Fruit fly (Drosophila melanogaster) whole organism, embryonic: Measurements from ENCODE around the gene armi.

Experiments used
- Adf1 ChIP-seq: fragments of 200-800 bp; sonication (Bioruptor generic); IDR thresholded peaks from 2 replicates; pipeline ENCODE4 v1.3.6; 2022; ENCODE audit warnings: missing biosample characterization, missing genetic modification characterization
- BEAF-32 ChIP-seq: fragments of 200-800 bp; sonication (Bioruptor generic); optimal IDR thresholded peaks from 3 replicates; lab custom pipeline; 2017; ENCODE audit warnings: missing biosample characterization, missing genetic modification characterization, mild to moderate bottlenecking, moderate library complexity, missing genetic modification reagents
- BtbVII ChIP-seq: fragments of 200-800 bp; sonication (Bioruptor generic); optimal IDR thresholded peaks from 3 replicates; lab custom pipeline; 2017; ENCODE audit warnings: missing biosample characterization, mild to moderate bottlenecking, missing genetic modification characterization
- CG10462 ChIP-seq: fragments of 200-800 bp; sonication (Bioruptor generic); optimal IDR thresholded peaks from 2 replicates; lab custom pipeline; 2016; ENCODE audit warnings: missing biosample characterization, missing genetic modification characterization
- CG10959 ChIP-seq: fragments of 200-800 bp; sonication (Bioruptor generic); IDR thresholded peaks from 2 replicates; pipeline ENCODE4 v1.3.6; 2022; ENCODE audit warnings: missing biosample characterization, missing genetic modification characterization
- CG13424 ChIP-seq: fragments of 200-800 bp; sonication (Bioruptor generic); optimal IDR thresholded peaks from 2 replicates; lab custom pipeline; 2019; ENCODE audit warnings: missing biosample characterization, mild to moderate bottlenecking, missing genetic modification characterization, moderate library complexity
- CG15073 ChIP-seq: fragments of 200-800 bp; sonication (Bioruptor generic); optimal IDR thresholded peaks from 2 replicates; lab custom pipeline; 2016; ENCODE audit warnings: missing biosample characterization, missing genetic modification characterization
- CG1529 ChIP-seq: fragments of 200-800 bp; sonication (Bioruptor generic); optimal IDR thresholded peaks from 3 replicates; lab custom pipeline; 2018; ENCODE audit warnings: missing biosample characterization, missing genetic modification characterization
- CG18011 ChIP-seq: fragments of 200-800 bp; sonication (Bioruptor generic); optimal IDR thresholded peaks from 2 replicates; lab custom pipeline; 2017; ENCODE audit warnings: missing biosample characterization, missing genetic modification characterization, mild to moderate bottlenecking, moderate library complexity, missing genotype
- CG2129 ChIP-seq: fragments of 200-800 bp; sonication (Bioruptor generic); IDR thresholded peaks from 2 replicates; pipeline ENCODE4 v1.3.6; 2022; ENCODE audit warnings: missing biosample characterization, missing genetic modification characterization; ENCODE audit not compliant: partially characterized antibody
- CG2678 ChIP-seq: fragments of 200-800 bp; sonication (Bioruptor generic); optimal IDR thresholded peaks from 3 replicates; lab custom pipeline; 2019; ENCODE audit warnings: missing biosample characterization, mild to moderate bottlenecking, missing genetic modification characterization, moderate library complexity
- CG2712 ChIP-seq: fragments of 200-800 bp; optimal IDR thresholded peaks from 3 replicates; lab custom pipeline; 2019; ENCODE audit warnings: missing biosample characterization, mild to moderate bottlenecking, missing genetic modification characterization, moderate library complexity
- CG4424 ChIP-seq: fragments of 200-800 bp; sonication (Bioruptor generic); optimal IDR thresholded peaks from 3 replicates; lab custom pipeline; 2016; ENCODE audit warnings: missing biosample characterization, missing genetic modification characterization
- CG6813 ChIP-seq: fragments of 200-800 bp; sonication (Bioruptor generic); optimal IDR thresholded peaks from 2 replicates; lab custom pipeline; 2017; ENCODE audit warnings: missing biosample characterization, missing genetic modification characterization, mild to moderate bottlenecking, moderate library complexity, missing genetic modification reagents
- CG8089 ChIP-seq: fragments of 200-800 bp; sonication (Bioruptor generic); optimal IDR thresholded peaks from 3 replicates; lab custom pipeline; 2016; ENCODE audit warnings: missing biosample characterization, missing genetic modification characterization
- CG8478 ChIP-seq: fragments of >200 bp; optimal IDR thresholded peaks from 2 replicates; lab custom pipeline; 2018
- CG9215 ChIP-seq: fragments of 200-800 bp; sonication (Bioruptor generic); IDR thresholded peaks from 2 replicates; pipeline ENCODE4 v1.3.6; 2022; ENCODE audit warnings: missing biosample characterization, missing genetic modification characterization
- CG9817 ChIP-seq: fragments of 200-800 bp; sonication (Bioruptor generic); optimal IDR thresholded peaks from 2 replicates; lab custom pipeline; 2018; ENCODE audit warnings: missing biosample characterization, mild to moderate bottlenecking, missing genetic modification characterization, moderate library complexity
- Dad ChIP-seq: fragments of 200-800 bp; sonication (Bioruptor generic); optimal IDR thresholded peaks from 3 replicates; lab custom pipeline; 2016; ENCODE audit warnings: missing biosample characterization, missing genetic modification characterization
- Dbx ChIP-seq: fragments of 200-800 bp; sonication (Bioruptor generic); IDR thresholded peaks from 3 replicates; pipeline ENCODE4 v1.3.6; 2022; ENCODE audit warnings: missing biosample characterization, missing genetic modification characterization
- HLHmδ ChIP-seq: fragments of 200-800 bp; sonication (Bioruptor generic); optimal IDR thresholded peaks from 2 replicates; lab custom pipeline; 2018; ENCODE audit warnings: missing biosample characterization, mild to moderate bottlenecking, missing genetic modification characterization, moderate library complexity
- HmgD ChIP-seq: fragments of 200-800 bp; sonication (Bioruptor generic); optimal IDR thresholded peaks from 3 replicates; lab custom pipeline; 2016; ENCODE audit warnings: missing biosample characterization, missing genetic modification characterization
- HmgZ ChIP-seq: fragments of 200-800 bp; sonication (Bioruptor generic); optimal IDR thresholded peaks from 2 replicates; lab custom pipeline; 2018; ENCODE audit warnings: missing biosample characterization, mild to moderate bottlenecking, missing genetic modification characterization
- Lim3 ChIP-seq: fragments of 200-800 bp; sonication (Bioruptor generic); IDR thresholded peaks from 2 replicates; pipeline ENCODE4 v1.3.6; 2022; ENCODE audit warnings: missing biosample characterization, missing genetic modification characterization
- Mes4 ChIP-seq: fragments of 200-800 bp; sonication (Bioruptor generic); optimal IDR thresholded peaks from 2 replicates; lab custom pipeline; 2016; ENCODE audit warnings: missing biosample characterization, missing genetic modification characterization
- Neu2 ChIP-seq: fragments of 200-800 bp; sonication (Bioruptor generic); optimal IDR thresholded peaks from 3 replicates; lab custom pipeline; 2016; ENCODE audit warnings: missing biosample characterization, missing genetic modification characterization, borderline replicate concordance
- Oli ChIP-seq: fragments of 200-800 bp; sonication (Bioruptor generic); optimal IDR thresholded peaks from 2 replicates; lab custom pipeline; 2018; ENCODE audit warnings: missing biosample characterization, mild to moderate bottlenecking, missing genetic modification characterization, moderate library complexity
- Opbp ChIP-seq: fragments of 200-800 bp; sonication (Bioruptor generic); IDR thresholded peaks from 3 replicates; pipeline ENCODE4 v1.3.6; 2022; ENCODE audit warnings: missing biosample characterization, missing genetic modification characterization; ENCODE audit not compliant: partially characterized antibody
- Pdp1 ChIP-seq, 2 experiments: fragments of 200-800 bp; sonication (Bioruptor generic); optimal IDR thresholded peaks; 3 replicates each; lab custom pipeline; 2016; ENCODE audit warnings: missing biosample characterization in 2 of 2, missing genetic modification characterization in 2 of 2, mild to moderate bottlenecking in 1 of 2, moderate library complexity in 1 of 2
- amos ChIP-seq: fragments of 200-800 bp; sonication (Bioruptor generic); IDR thresholded peaks from 2 replicates; pipeline ENCODE4 v1.3.6; 2022; ENCODE audit warnings: missing biosample characterization, missing genetic modification characterization; ENCODE audit not compliant: partially characterized antibody
- ato ChIP-seq: fragments of 200-800 bp; sonication (Bioruptor generic); IDR thresholded peaks from 2 replicates; pipeline ENCODE4 v1.3.6; 2022; ENCODE audit warnings: missing biosample characterization, missing genetic modification characterization; ENCODE audit not compliant: partially characterized antibody
- cwo ChIP-seq: fragments of 200-800 bp; sonication (Bioruptor generic); optimal IDR thresholded peaks from 3 replicates; lab custom pipeline; 2017; ENCODE audit warnings: missing biosample characterization, missing genetic modification characterization, mild to moderate bottlenecking, moderate library complexity, missing genetic modification reagents
- eyg ChIP-seq: fragments of 200-800 bp; sonication (Bioruptor generic); optimal IDR thresholded peaks from 3 replicates; lab custom pipeline; 2016; ENCODE audit warnings: missing biosample characterization, missing genetic modification characterization
- ftz-f1 ChIP-seq: fragments of 200-800 bp; sonication (Bioruptor generic); optimal IDR thresholded peaks from 2 replicates; lab custom pipeline; 2016; ENCODE audit warnings: missing biosample characterization, missing genetic modification characterization
- gem ChIP-seq: fragments of 200-800 bp; sonication (Bioruptor generic); optimal IDR thresholded peaks from 2 replicates; lab custom pipeline; 2019; ENCODE audit warnings: missing biosample characterization, mild to moderate bottlenecking, missing genetic modification characterization, moderate library complexity
- grau ChIP-seq: fragments of 200-800 bp; optimal IDR thresholded peaks from 3 replicates; lab custom pipeline; 2019; ENCODE audit warnings: missing biosample characterization, mild to moderate bottlenecking, missing genetic modification characterization, moderate library complexity
- gsb ChIP-seq: fragments of 200-800 bp; sonication (Bioruptor generic); IDR thresholded peaks from 2 replicates; pipeline ENCODE4 v1.3.6; 2022; ENCODE audit warnings: missing biosample characterization, missing genetic modification characterization
- inv ChIP-seq: fragments of 200-800 bp; sonication (Bioruptor generic); IDR thresholded peaks from 2 replicates; pipeline ENCODE4 v1.3.6; 2022; ENCODE audit warnings: missing biosample characterization, missing genetic modification characterization; ENCODE audit not compliant: partially characterized antibody
- kni ChIP-seq: fragments of 200-800 bp; sonication (Bioruptor generic); optimal IDR thresholded peaks from 3 replicates; lab custom pipeline; 2017; ENCODE audit warnings: mild to moderate bottlenecking, missing biosample characterization, missing genetic modification reagents, missing genetic modification characterization
- lmd ChIP-seq: fragments of 200-800 bp; sonication (Bioruptor generic); IDR thresholded peaks from 2 replicates; pipeline ENCODE4 v1.3.6; 2022; ENCODE audit warnings: missing biosample characterization, missing genetic modification characterization
- nmo ChIP-seq: fragments of 200-800 bp; sonication (Bioruptor generic); optimal IDR thresholded peaks from 2 replicates; lab custom pipeline; 2018; ENCODE audit warnings: missing biosample characterization, mild to moderate bottlenecking, missing genetic modification characterization, moderate library complexity
- pfk ChIP-seq: fragments of 200-800 bp; sonication (Bioruptor generic); optimal IDR thresholded peaks from 2 replicates; lab custom pipeline; 2018; ENCODE audit warnings: missing biosample characterization, mild to moderate bottlenecking, missing genetic modification characterization, moderate library complexity
- phol ChIP-seq: fragments of 200-800 bp; sonication (Bioruptor generic); optimal IDR thresholded peaks from 3 replicates; lab custom pipeline; 2018; ENCODE audit warnings: missing biosample characterization, mild to moderate bottlenecking, missing genetic modification characterization, moderate library complexity
- sens-2 ChIP-seq: fragments of 200-800 bp; sonication (Bioruptor generic); IDR thresholded peaks from 2 replicates; pipeline ENCODE4 v1.3.6; 2022; ENCODE audit warnings: missing biosample characterization, missing genetic modification characterization
- seq ChIP-seq: fragments of 200-800 bp; sonication (Bioruptor generic); IDR thresholded peaks from 2 replicates; pipeline ENCODE4 v1.3.6; 2022; ENCODE audit warnings: missing biosample characterization, missing genetic modification characterization
- so ChIP-seq: fragments of 200-800 bp; sonication (Bioruptor generic); IDR thresholded peaks from 3 replicates; pipeline ENCODE4 v1.3.6; 2022; ENCODE audit warnings: missing biosample characterization, missing genetic modification characterization
- tll ChIP-seq, 2 experiments: fragments of 200-800 bp in 1 of 2; fragments of >200 bp in 1 of 2; sonication (Bioruptor generic) in 1 of 2; optimal IDR thresholded peaks; 2 replicates each; lab custom pipeline; 2017 to 2019; ENCODE audit warnings: missing biosample characterization in 2 of 2, missing genetic modification characterization in 2 of 2, mild to moderate bottlenecking in 1 of 2, moderate library complexity in 1 of 2
- ttk ChIP-seq: fragments of 200-800 bp; sonication (Bioruptor generic); IDR thresholded peaks from 2 replicates; pipeline ENCODE4 v2.1.2; 2022; ENCODE audit warnings: missing biosample characterization, missing genetic modification characterization
- zfh1 ChIP-seq: fragments of 200-800 bp; sonication (Bioruptor generic); IDR thresholded peaks from 3 replicates; pipeline ENCODE4 v1.3.6; 2022; ENCODE audit warnings: missing biosample characterization, missing genetic modification characterization

Gene armi

dm6 chr3L:3454921-3455554 is 6.1 kb upstream of the armi start (continued):
- TF ChIP-seq Adf1 (GFP tag; lab: Robert Waterston, UW) (no peak), seq (GFP tag; lab: Robert Waterston, UW) (peak; percentile 44; the same call in 1 of the 2 replicates), ttk (GFP tag; lab: Robert Waterston, UW) (0 out of 2 replicates have a peak, but pooled peaks have one; percentile 25), BtbVII (no peak), phol (tag; lab: Kevin White, UChicago) (peak; percentile 45), CG2678 (tag; lab: Kevin White, UChicago) (peak; percentile 57), Oli (tag; lab: Kevin White, UChicago) (peak; percentile 46), pfk (GFP tag; lab: Kevin White, UChicago) (no peak), ftz-f1 (GFP tag; lab: Kevin White, UChicago) (no peak), grau (tag; lab: Kevin White, UChicago) (peak; percentile 1), CG9215 (GFP tag; lab: Robert Waterston, UW) (peak; percentile 56), tll (GFP tag; optimal IDR thresholded peaks at IDR 0.05; lab: Kevin White, UChicago) (no peak), sens-2 (GFP tag; lab: Robert Waterston, UW) (no peak), Opbp (GFP tag; lab: Robert Waterston, UW) (0 out of 3 replicates have a peak, but pooled peaks have one; percentile 4), ato (GFP tag; lab: Robert Waterston, UW) (no peak), CG2129 (GFP tag; lab: Robert Waterston, UW) (no peak), HmgD (GFP tag; lab: Kevin White, UChicago) (no peak), Pdp1 (GFP tag; optimal IDR thresholded peaks at IDR 0.05; lab: Kevin White, UChicago) (peak in 1 of 2 experiments; percentile 23), gem (tag; lab: Kevin White, UChicago) (peak; percentile 35), cwo (no peak), CG18011 (no peak), Neu2 (GFP tag; lab: Kevin White, UChicago) (no peak), Lim3 (GFP tag; lab: Robert Waterston, UW) (no peak), amos (GFP tag; lab: Robert Waterston, UW) (no peak), CG8478 (lab: Kevin White, UChicago) (no peak), eyg (no peak), Dad (GFP tag; lab: Kevin White, UChicago) (no peak), CG9817 (tag; lab: Kevin White, UChicago) (peak; percentile 9), CG4424 (GFP tag; lab: Kevin White, UChicago) (no peak), CG2712 (peak; percentile 22), HmgZ (no peak), CG15073 (GFP tag; lab: Kevin White, UChicago) (no peak), CG10462 (no peak), CG6813 (no peak), gsb (no peak), CG1529 (GFP tag; lab: Kevin White, UChicago) (no peak), kni (GFP tag; lab: Kevin White, UChicago) (peak; percentile 60), zfh1 (GFP tag; lab: Robert Waterston, UW) (0 out of 3 replicates have a peak, but pooled peaks have one; percentile 16), BEAF-32 (GFP tag; lab: Kevin White, UChicago) (no peak), CG13424 (peak; percentile 21), HLHmδ (no peak), CG10959 (GFP tag; lab: Robert Waterston, UW) (no peak), Mes4 (GFP tag; lab: Kevin White, UChicago) (no peak), Dbx (no peak), nmo (GFP tag; lab: Kevin White, UChicago) (peak; percentile 45), inv (peak; percentile 11; the same call in 1 of the 2 replicates), CG8089 (GFP tag; lab: Kevin White, UChicago) (no peak), lmd (peak; percentile 71), so (GFP tag; lab: Robert Waterston, UW) (no peak)
